Worm (Caenorhabditis elegans): ENCODE data around the gene clik-2.

DNA sequence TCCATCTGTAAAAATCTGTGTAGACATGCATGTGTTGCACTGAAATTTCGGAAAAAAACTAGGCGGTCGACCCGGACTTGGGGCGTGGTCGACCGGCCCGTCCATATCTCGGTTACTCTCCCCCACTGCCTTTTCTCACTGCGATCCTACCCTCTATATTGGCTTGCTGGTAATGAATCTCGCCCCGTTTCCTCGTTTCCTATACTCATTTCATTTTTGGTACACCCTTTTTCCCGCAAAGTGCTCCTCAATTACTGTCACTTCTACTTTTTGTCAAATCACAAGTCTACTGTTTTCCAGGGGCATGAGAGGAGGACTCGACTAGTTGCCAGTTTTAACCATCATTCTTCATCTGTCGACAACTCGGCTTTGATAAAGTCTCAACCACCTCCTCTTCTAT is 30.0 kb upstream of the clik-2 start, which contains the start of gene K09F5.6:
- TF ChIP-seq pha-4 (tag; optimal IDR thresholded peaks at IDR 0.05) (no peak), ama-1 (optimal IDR thresholded peaks at IDR 0.05) (no peak), snpc-4 (tag; optimal IDR thresholded peaks at IDR 0.05) (no peak), nhr-237 (tag; optimal IDR thresholded peaks at IDR 0.05) (no peak), skn-1 (tag; optimal IDR thresholded peaks at IDR 0.05) (no peak)
